Fruit fly (Drosophila melanogaster) whole organism, embryonic: ENCODE results near the gene VhaAC45RP.

Experiments
- Ada2b ChIP-seq: fragments of 200-800 bp; sonication (Bioruptor generic); IDR thresholded peaks from 2 replicates; pipeline ENCODE4 v1.3.6; 2022; ENCODE audit warnings: missing biosample characterization, missing genetic modification characterization
- Bgb ChIP-seq: fragments of 200-800 bp; sonication (Bioruptor generic); IDR thresholded peaks from 2 replicates; pipeline ENCODE4 v1.3.6; 2022; ENCODE audit warnings: missing biosample characterization, missing genetic modification characterization; ENCODE audit not compliant: partially characterized antibody
- CG14965 ChIP-seq: fragments of 200-800 bp; sonication (Bioruptor generic); optimal IDR thresholded peaks from 2 replicates; lab custom pipeline; 2016; ENCODE audit warnings: missing biosample characterization, missing genetic modification characterization, borderline replicate concordance
- CG16813 ChIP-seq: fragments of 200-800 bp; sonication (Bioruptor generic); IDR thresholded peaks from 3 replicates; pipeline ENCODE4 v1.3.6; 2022; ENCODE audit warnings: missing biosample characterization, missing genetic modification characterization; ENCODE audit not compliant: partially characterized antibody
- CG17359 ChIP-seq: fragments of 200-800 bp; sonication (Bioruptor generic); optimal IDR thresholded peaks from 3 replicates; lab custom pipeline; 2018; ENCODE audit warnings: missing biosample characterization, mild to moderate bottlenecking, missing genetic modification characterization, moderate library complexity
- CG2712 ChIP-seq: fragments of 200-800 bp; optimal IDR thresholded peaks from 3 replicates; lab custom pipeline; 2019; ENCODE audit warnings: missing biosample characterization, mild to moderate bottlenecking, missing genetic modification characterization, moderate library complexity
- CG42726 ChIP-seq: fragments of 200-800 bp; sonication (Bioruptor generic); IDR thresholded peaks from 2 replicates; pipeline ENCODE4 v1.3.6; 2022; ENCODE audit warnings: missing biosample characterization, missing genetic modification characterization; ENCODE audit not compliant: partially characterized antibody
- CG6791 ChIP-seq: fragments of 200-800 bp; sonication (Bioruptor generic); IDR thresholded peaks from 3 replicates; pipeline ENCODE4 v1.3.6; 2022; ENCODE audit warnings: missing biosample characterization, missing genetic modification characterization; ENCODE audit not compliant: partially characterized antibody
- CG7963 ChIP-seq: fragments of 200-800 bp; sonication (Bioruptor generic); IDR thresholded peaks from 3 replicates; pipeline ENCODE4 v1.3.6; 2022; ENCODE audit warnings: missing biosample characterization, missing genetic modification characterization; ENCODE audit not compliant: partially characterized antibody
- CG8359 ChIP-seq: fragments of 200-800 bp; sonication (Bioruptor generic); optimal IDR thresholded peaks from 2 replicates; lab custom pipeline; 2017; ENCODE audit warnings: missing biosample characterization, mild to moderate bottlenecking, missing genetic modification characterization, borderline replicate concordance
- CTCF ChIP-seq: fragments of 200-800 bp; sonication (Bioruptor generic); optimal IDR thresholded peaks from 2 replicates; lab custom pipeline; 2017; ENCODE audit warnings: missing biosample characterization, mild to moderate bottlenecking, missing genetic modification characterization, moderate library complexity
- CkIIα-i1 ChIP-seq: fragments of 200-800 bp; sonication (Bioruptor generic); IDR thresholded peaks from 2 replicates; pipeline ENCODE4 v1.3.6; 2022; ENCODE audit warnings: missing biosample characterization, missing genetic modification characterization
- Ets65A ChIP-seq: fragments of 200-800 bp; sonication (Bioruptor generic); peaks from one replicate; lab custom pipeline; 2016; ENCODE audit warnings: missing biosample characterization, missing genetic modification characterization
- Pdp1 ChIP-seq, 2 experiments: fragments of 200-800 bp; sonication (Bioruptor generic); optimal IDR thresholded peaks; 3 replicates each; lab custom pipeline; 2016; ENCODE audit warnings: missing biosample characterization in 2 of 2, missing genetic modification characterization in 2 of 2, mild to moderate bottlenecking in 1 of 2, moderate library complexity in 1 of 2
- amos ChIP-seq: fragments of 200-800 bp; sonication (Bioruptor generic); IDR thresholded peaks from 2 replicates; pipeline ENCODE4 v1.3.6; 2022; ENCODE audit warnings: missing biosample characterization, missing genetic modification characterization; ENCODE audit not compliant: partially characterized antibody
- chinmo ChIP-seq: fragments of 200-800 bp; sonication (Bioruptor generic); IDR thresholded peaks from 4 replicates; pipeline ENCODE4 v1.3.6; 2022; ENCODE audit warnings: missing biosample characterization, missing genetic modification characterization; ENCODE audit not compliant: partially characterized antibody
- grau ChIP-seq: fragments of 200-800 bp; optimal IDR thresholded peaks from 3 replicates; lab custom pipeline; 2019; ENCODE audit warnings: missing biosample characterization, mild to moderate bottlenecking, missing genetic modification characterization, moderate library complexity
- knrl ChIP-seq: fragments of 200-800 bp; sonication (Bioruptor generic); IDR thresholded peaks from 3 replicates; pipeline ENCODE4 v1.3.6; 2022; ENCODE audit warnings: missing biosample characterization, missing genetic modification characterization; ENCODE audit not compliant: partially characterized antibody
- lov ChIP-seq, 2 experiments: fragments of 200-800 bp in 1 of 2; fragments of >200 bp in 1 of 2; sonication (Bioruptor generic) in 1 of 2; IDR thresholded peaks in 1 of 2; optimal IDR thresholded peaks in 1 of 2; 2 replicates in 1 of 2; 3 replicates in 1 of 2; pipeline versions ENCODE4 v1.3.6 to Lab custom; 2017 to 2022; ENCODE audit warnings: missing biosample characterization in 1 of 2, missing genetic modification characterization in 1 of 2
- pita ChIP-seq: fragments of 200-800 bp; sonication (Bioruptor generic); optimal IDR thresholded peaks from 2 replicates; lab custom pipeline; 2017; ENCODE audit warnings: missing biosample characterization, mild to moderate bottlenecking, missing genetic modification characterization
- sens ChIP-seq: fragments of 200-800 bp; sonication (Bioruptor generic); peaks from one replicate; lab custom pipeline; 2016; ENCODE audit warnings: missing biosample characterization, missing genetic modification characterization

Gene VhaAC45RP

dm6 chr3R:30124635-30125034 is 41.6 kb downstream of the VhaAC45RP start, which contains the start of gene CG45073:
TSS of gene CG45073 (minus strand) at chr3R:30124735.
- TF ChIP-seq CG8359 (no peak), grau (tag; lab: Kevin White, UChicago) (no peak), lov (optimal IDR thresholded peaks at IDR 0.05; lab: Kevin White, UChicago) (no peak), lov (GFP tag; IDR thresholded peaks at IDR 0.05; lab: Robert Waterston, UW) (0 out of 3 replicates have a peak, but pooled peaks have one; percentile 38)

DNA sequence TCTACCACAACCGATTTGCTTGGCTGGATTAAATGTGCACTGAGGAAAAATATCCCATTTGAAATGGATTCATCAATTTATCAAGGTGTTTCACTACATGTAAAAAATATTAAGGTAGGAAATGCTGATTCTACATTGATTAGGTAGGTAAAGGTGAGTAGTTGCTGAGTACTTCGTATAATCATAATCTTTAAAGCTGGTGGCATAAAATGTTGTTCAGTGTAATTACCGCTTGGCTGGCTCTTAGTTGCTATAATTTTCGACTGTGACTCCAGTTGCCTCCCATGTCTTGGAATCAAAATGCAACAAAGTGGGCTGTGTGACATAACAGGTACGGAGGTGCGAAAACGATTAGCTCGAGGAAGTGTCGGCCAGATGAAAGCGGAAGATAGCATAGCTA is 43.1 kb downstream of the VhaAC45RP start, which contains the start of gene CG45072:
CG45072 (minus strand) TSS at position 101 of the 400 bp plus-strand sequence.
- TF ChIP-seq Ada2b (GFP tag; lab: Robert Waterston, UW) (no peak), Ets65A (GFP tag; lab: Kevin White, UChicago) (peak; percentile 42)

dm6 chr3R:30121731-30122130 is 44.5 kb downstream of the VhaAC45RP start:
- TF ChIP-seq pita (GFP tag; lab: Kevin White, UChicago) (peak; percentile 11), Bgb (GFP tag; lab: Robert Waterston, UW) (peak; percentile 70), CkIIα-i1 (GFP tag; lab: Robert Waterston, UW) (no peak), CG14965 (no peak), CG2712 (tag; lab: Kevin White, UChicago) (no peak), CG16813 (GFP tag; lab: Robert Waterston, UW) (peak; percentile 58), knrl (GFP tag; lab: Robert Waterston, UW) (peak; percentile 46; the same call in 2 of the 3 replicates), CG7963 (GFP tag; lab: Robert Waterston, UW) (0 out of 3 replicates have a peak, but pooled peaks have one; percentile 27), CG17359 (tag; lab: Kevin White, UChicago) (no peak), Pdp1 (GFP tag; optimal IDR thresholded peaks at IDR 0.05; lab: Kevin White, UChicago) (no peak), amos (GFP tag; lab: Robert Waterston, UW) (peak; percentile 70), CG42726 (GFP tag; lab: Robert Waterston, UW) (peak; percentile 65; the same call in 1 of the 2 replicates), sens (GFP tag; lab: Kevin White, UChicago) (peak; percentile 42), CG6791 (peak; percentile 60; the same call in 2 of the 3 replicates), CTCF (peak; percentile 50), chinmo (GFP tag; lab: Robert Waterston, UW) (0 out of 4 replicates have a peak, but pooled peaks have one; percentile 46)
